Worm (Caenorhabditis elegans): ENCODE measurements around the gene mcm-6.

The mcm-6 gene

DNA sequence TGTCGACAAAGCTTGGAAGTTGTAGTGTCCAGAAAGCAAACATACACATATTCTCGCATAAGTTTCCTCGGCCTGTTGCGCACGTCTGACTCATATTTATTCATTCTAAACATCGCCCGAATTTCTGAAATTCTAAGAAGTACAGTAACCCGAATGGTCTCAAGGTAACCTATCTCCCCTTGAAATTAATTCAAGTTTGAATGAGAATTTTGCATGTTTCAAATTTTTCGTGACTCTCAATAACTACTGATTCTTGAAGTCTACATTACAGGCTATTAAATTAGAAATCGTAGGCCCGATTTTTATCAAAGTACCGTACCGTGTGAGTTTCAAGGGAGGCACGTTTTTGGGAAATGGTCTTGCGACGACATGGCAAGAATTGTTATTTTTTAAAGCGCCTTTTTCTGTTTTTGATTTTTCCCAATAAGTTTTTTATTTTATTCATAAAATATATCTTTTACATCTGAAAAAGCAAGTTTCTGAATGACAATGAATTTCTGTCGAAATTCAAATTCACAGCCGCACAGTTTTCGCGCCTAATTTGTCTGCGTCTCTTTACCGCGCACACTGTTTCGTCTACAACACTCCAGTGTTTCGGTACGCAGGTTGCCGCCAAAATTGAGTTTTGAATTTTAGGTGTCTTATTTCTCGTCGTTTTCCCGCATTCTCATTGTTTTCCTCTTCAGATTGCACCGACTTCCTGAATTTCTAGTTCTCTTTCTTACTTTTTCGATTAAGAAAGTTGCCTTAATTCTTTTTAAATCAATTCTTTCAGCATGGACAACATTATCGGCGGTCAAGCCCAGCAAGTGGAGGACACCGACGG is at the start of gene mcm-6, which contains the start of gene R10E11.9:
Gene mcm-6, plus strand, starts transcription at position 776 of the 826 bp plus-strand sequence.
Gene R10E11.9, minus strand, starts transcription at position 51 of the 826 bp plus-strand sequence.
- no peak for TF ChIP-seq daf-12 (tag; optimal IDR thresholded peaks at IDR 0.05)
- TF ChIP-seq zag-1 (tag; optimal IDR thresholded peaks at IDR 0.05) = no peak
- peak; percentile 70 for TF ChIP-seq nhr-28 (tag; optimal IDR thresholded peaks at IDR 0.05)
- TF ChIP-seq unc-39 (tag; optimal IDR thresholded peaks at IDR 0.05) = no peak
- no peak for TF ChIP-seq saeg-2 (GFP tag; IDR thresholded peaks at IDR 0.05)
- no peak for TF ChIP-seq daf-16 (GFP tag; optimal IDR thresholded peaks at IDR 0.05)
- peak; percentile 23 for TF ChIP-seq daf-16 (tag; optimal IDR thresholded peaks at IDR 0.05)
- TF ChIP-seq aly-2 (tag; optimal IDR thresholded peaks at IDR 0.05) = no peak
- peak; percentile 62 for TF ChIP-seq unc-130 (GFP tag; optimal IDR thresholded peaks at IDR 0.05)
- TF ChIP-seq egl-27 (tag; optimal IDR thresholded peaks at IDR 0.05) = no peak
- TF ChIP-seq F44E2.7 (GFP tag; IDR thresholded peaks at IDR 0.05) = no peak
- TF ChIP-seq lin-38 (GFP tag; IDR thresholded peaks at IDR 0.05) = no peak
- TF ChIP-seq zfp-2 (tag; optimal IDR thresholded peaks at IDR 0.05) = no peak
- no peak for TF ChIP-seq nhr-25 (tag; optimal IDR thresholded peaks at IDR 0.05; ENCODE audit: borderline replicate concordance, insufficient read depth)
- no peak for TF ChIP-seq zip-11 (GFP tag; IDR thresholded peaks at IDR 0.05)
- no peak for TF ChIP-seq snpc-4 (tag; optimal IDR thresholded peaks at IDR 0.05)
- TF ChIP-seq dpl-1 (GFP tag; optimal IDR thresholded peaks at IDR 0.05) = peak; percentile 79
- TF ChIP-seq unc-62 (GFP tag; optimal IDR thresholded peaks at IDR 0.05 in 1 of 2) = peak in 1 of 2 experiments; percentile 11
- no peak for TF ChIP-seq unc-62 (tag; optimal IDR thresholded peaks at IDR 0.05)
- TF ChIP-seq nhr-111 (GFP tag; optimal IDR thresholded peaks at IDR 0.05) = no peak
- no peak for TF ChIP-seq cey-2 (tag; optimal IDR thresholded peaks at IDR 0.05; ENCODE audit: borderline replicate concordance, insufficient read depth)
- TF ChIP-seq skn-1 (tag; optimal IDR thresholded peaks at IDR 0.05) = no peak
- TF ChIP-seq php-3 (GFP tag; IDR thresholded peaks at IDR 0.05) = no peak

DNA sequence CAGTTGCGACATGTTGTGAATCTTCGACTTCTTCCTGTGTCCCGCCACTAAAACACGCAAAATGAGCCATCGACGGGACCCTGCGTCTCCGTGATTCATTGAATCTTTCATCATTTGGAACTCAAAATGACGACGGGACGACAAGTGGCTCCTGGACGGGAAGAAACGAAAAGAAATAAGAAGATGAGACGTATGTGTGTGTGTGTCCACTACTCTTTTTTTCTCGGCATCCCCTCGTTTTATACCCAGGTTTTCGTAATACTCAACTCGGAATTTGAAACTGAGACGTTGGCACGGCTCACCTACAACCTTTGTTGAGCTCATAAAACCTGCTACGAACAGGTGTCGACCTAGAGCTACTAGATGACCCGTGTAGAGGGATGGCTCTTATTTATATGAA is 49.6 kb upstream of the mcm-6 start:
- TF ChIP-seq unc-62 (GFP tag; optimal IDR thresholded peaks at IDR 0.05 in 1 of 2) (peak in 1 of 2 experiments; percentile 40), unc-62 (tag; optimal IDR thresholded peaks at IDR 0.05) (no peak), ZK546.5 (tag; optimal IDR thresholded peaks at IDR 0.05) (no peak), hlh-11 (tag; optimal IDR thresholded peaks at IDR 0.05) (peak; percentile 39), daf-16 (GFP tag; optimal IDR thresholded peaks at IDR 0.05) (peak in 1 of 2 experiments; percentile 21), daf-16 (tag; optimal IDR thresholded peaks at IDR 0.05) (no peak)

DNA sequence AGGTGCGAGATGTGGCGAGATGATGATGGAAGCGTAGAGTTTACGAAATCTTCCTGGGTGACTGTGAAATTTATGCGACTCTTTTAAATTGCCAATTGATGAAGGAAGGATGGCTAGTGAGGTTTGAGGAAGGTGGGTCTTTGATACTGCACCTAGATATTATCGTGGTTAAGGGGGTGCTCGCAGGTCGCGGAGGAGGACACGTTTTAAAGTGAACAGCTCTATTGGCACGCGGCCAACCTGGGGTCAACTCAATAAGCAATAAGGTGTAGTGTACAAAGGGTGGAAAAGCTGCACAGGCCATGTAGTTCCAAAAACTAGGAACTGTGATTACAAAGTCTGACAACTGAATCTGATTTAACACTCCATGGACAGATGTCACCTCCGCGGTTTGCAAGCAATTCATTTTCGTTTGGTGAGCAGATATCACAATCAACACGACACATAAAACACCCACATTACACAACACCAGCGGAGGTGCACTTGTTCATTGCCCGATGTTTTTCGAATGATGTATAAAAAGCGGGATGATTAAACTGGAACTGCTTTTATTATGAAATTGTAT is 48.8 kb upstream of the mcm-6 start:
- peak in 1 of 2 experiments; percentile 65 for TF ChIP-seq unc-62 (GFP tag; optimal IDR thresholded peaks at IDR 0.05 in 1 of 2)
- no peak for TF ChIP-seq unc-62 (tag; optimal IDR thresholded peaks at IDR 0.05)
- no peak for TF ChIP-seq lir-3 (tag; optimal IDR thresholded peaks at IDR 0.05)
- no peak for TF ChIP-seq zip-11 (GFP tag; IDR thresholded peaks at IDR 0.05)
- no peak for TF ChIP-seq lin-15B (tag; optimal IDR thresholded peaks at IDR 0.05)
- no peak for TF ChIP-seq jun-1 (tag; optimal IDR thresholded peaks at IDR 0.05)
- no peak for TF ChIP-seq ama-1 (optimal IDR thresholded peaks at IDR 0.05)
- no peak for TF ChIP-seq mes-2 (tag; optimal IDR thresholded peaks at IDR 0.05; ENCODE audit: poor library complexity, severe bottlenecking)
- no peak for TF ChIP-seq tag-97 (GFP tag; IDR thresholded peaks at IDR 0.05)
- TF ChIP-seq lin-38 (GFP tag; IDR thresholded peaks at IDR 0.05) = peak; percentile 49
- no peak for TF ChIP-seq F10B5.3 (tag; optimal IDR thresholded peaks at IDR 0.05)
- TF ChIP-seq cey-2 (tag; optimal IDR thresholded peaks at IDR 0.05; ENCODE audit: borderline replicate concordance, insufficient read depth) = no peak
- TF ChIP-seq spr-1 (tag; optimal IDR thresholded peaks at IDR 0.05) = no peak
- no peak for TF ChIP-seq ztf-7 (tag; optimal IDR thresholded peaks at IDR 0.05)
- TF ChIP-seq daf-12 (tag; optimal IDR thresholded peaks at IDR 0.05) = no peak
- no peak for TF ChIP-seq ctbp-1 (GFP tag; IDR thresholded peaks at IDR 0.05)
- no peak for TF ChIP-seq nhr-41 (GFP tag; IDR thresholded peaks at IDR 0.05)
- TF ChIP-seq F49E8.2 (tag; optimal IDR thresholded peaks at IDR 0.05; ENCODE audit: borderline replicate concordance) = peak; percentile 40
- no peak for TF ChIP-seq pqm-1 (tag; optimal IDR thresholded peaks at IDR 0.05)
- no peak for TF ChIP-seq nhr-111 (GFP tag; optimal IDR thresholded peaks at IDR 0.05)
- peak; percentile 38; the same call in 1 of the 2 replicates for TF ChIP-seq lin-1 (GFP tag; IDR thresholded peaks at IDR 0.05)
- TF ChIP-seq dpl-1 (GFP tag; optimal IDR thresholded peaks at IDR 0.05) = no peak
- TF ChIP-seq pha-4 (GFP tag; IDR thresholded peaks at IDR 0.05) = no peak
- TF ChIP-seq pha-4 (tag; optimal IDR thresholded peaks at IDR 0.05) = no peak
- no peak for TF ChIP-seq nhr-48 (tag; optimal IDR thresholded peaks at IDR 0.05)
- no peak for TF ChIP-seq dmd-9 (GFP tag; IDR thresholded peaks at IDR 0.05)
- no peak for TF ChIP-seq ceh-20 (GFP tag; IDR thresholded peaks at IDR 0.05)
- TF ChIP-seq sdz-12 (GFP tag; optimal IDR thresholded peaks at IDR 0.05) = no peak
